Worm (Caenorhabditis elegans) whole organism, dauer: ENCODE measurements around the gene dnj-22.

ENCODE experiments used
- unc-62 ChIP-seq: sonication (generic microtip); optimal IDR thresholded peaks from 2 replicates; lab custom pipeline; 2017; ENCODE audit warnings: missing biosample characterization, missing genetic modification reagents, missing genetic modification characterization

The dnj-22 gene

DNA sequence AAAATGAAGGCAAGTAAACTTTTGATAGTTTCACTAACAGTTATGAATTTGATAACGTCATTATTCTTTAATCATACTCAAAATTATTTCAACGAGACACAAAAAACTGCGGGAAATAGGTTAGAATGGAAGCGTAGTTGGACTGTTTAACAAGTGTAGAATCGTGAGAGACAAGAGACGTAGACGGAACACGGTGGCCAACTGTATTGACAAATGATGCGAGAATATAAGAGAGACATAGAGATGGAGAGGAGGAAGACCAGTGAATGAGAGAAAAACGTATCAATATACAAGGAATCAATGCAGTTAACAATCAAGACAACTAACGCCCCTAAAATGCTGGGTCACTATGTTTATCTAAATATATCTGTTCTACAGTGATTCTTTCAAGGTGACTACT is 16.3 kb downstream of the dnj-22 start:
- no peak for TF ChIP-seq unc-62 (GFP tag; lab: Kevin White, UChicago)

DNA sequence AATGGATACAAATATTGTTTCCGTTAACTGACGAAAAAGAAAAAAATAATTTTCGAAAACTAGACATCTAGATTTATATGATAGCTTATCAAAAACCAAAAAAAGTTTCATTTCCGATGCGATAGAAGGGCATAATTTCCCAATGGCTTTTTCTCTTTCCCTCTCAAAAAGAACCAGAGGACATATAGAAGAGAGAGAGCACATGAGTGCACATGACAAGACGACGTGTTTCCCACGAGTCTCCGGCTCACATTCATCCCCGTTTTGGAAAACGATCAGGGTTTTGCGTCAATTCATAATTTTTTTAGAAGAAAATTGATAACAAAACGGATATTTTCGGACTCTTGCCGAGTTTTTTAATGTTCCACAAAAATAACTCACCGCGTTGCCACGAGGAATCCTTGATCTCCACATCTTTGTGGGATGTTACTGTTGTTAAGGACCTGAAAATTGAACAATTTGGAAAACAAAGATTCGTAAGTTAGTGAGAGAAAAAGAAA is 17.5 kb downstream of the dnj-22 start, which contains the start of gene lmd-3:
lmd-3 (minus strand) TSS at position 450 of the 500 bp plus-strand sequence.
- TF ChIP-seq unc-62 (GFP tag; lab: Kevin White, UChicago) = no peak

DNA sequence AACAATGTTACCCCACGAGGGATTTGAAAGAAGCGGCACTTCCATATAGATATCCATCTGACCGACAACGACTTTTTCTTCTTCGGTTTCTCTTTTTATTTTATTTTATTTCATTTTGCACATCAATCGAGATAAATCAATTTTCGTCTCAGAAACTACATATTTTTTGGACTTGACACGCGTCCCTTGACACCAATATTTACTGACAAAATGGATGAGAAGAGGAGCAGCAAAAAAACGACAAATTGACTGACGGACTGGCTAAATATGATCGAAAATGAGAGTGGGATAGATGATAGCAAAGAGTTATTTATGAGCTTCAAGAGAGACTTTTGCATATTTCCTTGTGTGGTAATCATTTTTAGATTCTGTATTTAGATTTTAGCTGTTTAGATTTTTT is 24.6 kb downstream of the dnj-22 start:
- TF ChIP-seq unc-62 (GFP tag; lab: Kevin White, UChicago) = no peak

DNA sequence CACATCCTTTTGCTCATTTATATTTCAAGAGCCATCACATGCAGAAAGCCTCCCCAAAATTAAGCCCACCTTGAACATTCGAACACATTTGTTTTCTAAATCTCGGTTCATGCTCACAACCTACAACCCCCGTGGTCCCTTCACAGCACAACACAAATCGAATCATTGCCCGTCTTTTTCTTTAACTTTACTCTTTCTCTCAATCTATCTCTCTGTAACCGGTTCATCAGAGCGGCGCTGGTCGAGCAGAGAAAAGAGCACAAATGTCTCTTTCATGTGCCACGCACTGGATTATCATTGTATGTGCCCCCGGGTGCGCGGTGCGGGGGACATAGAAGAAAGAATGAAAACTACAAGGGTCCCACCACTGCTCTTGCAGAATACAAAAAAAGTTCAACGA is 26.6 kb downstream of the dnj-22 start:
- no peak for TF ChIP-seq unc-62 (GFP tag; lab: Kevin White, UChicago)

DNA sequence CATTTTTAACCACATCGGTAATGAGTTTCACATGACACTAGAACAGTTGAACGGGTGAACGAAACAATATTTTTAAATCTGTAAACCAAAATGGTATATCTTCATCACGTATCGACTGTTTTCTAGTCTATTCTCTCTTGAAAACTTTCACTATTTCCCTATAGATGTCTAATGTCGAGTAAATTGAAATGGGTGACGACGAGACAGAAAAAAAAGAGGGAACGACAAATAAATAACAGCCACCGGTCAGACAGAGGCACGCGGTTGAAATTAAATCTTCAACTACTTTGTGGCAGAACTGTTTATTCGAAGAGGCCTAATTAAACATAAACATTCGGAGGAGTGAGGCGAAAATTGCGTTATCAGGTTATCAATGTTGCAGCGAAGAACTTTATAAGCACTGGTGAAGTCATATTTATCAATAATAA is 27.5 kb downstream of the dnj-22 start:
- no peak for TF ChIP-seq unc-62 (GFP tag; lab: Kevin White, UChicago)

DNA sequence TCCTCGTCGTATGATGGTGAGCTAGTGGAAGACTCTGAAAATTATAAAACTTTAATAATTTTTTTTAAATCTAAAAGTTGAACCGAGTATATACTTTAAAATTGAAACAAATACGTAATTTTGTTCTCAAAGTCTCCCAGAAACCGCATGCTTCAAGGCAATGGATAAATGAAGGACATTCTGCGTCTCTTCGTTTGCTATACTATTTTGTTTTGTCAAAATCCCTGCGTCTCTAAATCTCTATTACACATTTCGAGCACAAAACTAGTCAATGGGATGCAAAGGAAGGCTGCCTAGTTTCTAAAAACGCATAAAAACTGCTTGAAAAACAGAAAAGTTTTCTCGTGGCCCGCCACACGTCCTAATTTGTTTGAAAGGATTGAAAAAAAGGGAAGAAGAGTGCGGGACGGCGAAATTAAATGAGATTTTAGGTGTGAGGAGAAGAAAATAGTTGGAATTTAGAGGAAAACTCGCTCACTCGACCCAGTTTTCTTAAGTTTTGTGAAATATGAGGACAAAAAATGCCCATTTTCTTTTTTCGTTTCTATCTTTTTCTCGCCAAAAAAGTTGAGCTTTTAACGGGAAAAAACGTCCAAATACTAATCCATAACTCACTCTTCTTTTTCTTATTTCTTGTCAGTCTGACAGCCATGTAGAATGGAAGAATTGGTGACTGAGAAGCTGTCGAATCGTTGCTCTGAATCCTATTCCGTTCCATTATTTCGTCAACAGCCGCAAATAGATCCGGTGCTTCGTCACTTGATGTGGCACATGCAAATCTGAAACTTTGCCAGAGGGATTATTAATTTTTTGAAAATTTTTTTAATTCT is 33.1 kb downstream of the dnj-22 start:
- no peak for TF ChIP-seq unc-62 (GFP tag; lab: Kevin White, UChicago)

DNA sequence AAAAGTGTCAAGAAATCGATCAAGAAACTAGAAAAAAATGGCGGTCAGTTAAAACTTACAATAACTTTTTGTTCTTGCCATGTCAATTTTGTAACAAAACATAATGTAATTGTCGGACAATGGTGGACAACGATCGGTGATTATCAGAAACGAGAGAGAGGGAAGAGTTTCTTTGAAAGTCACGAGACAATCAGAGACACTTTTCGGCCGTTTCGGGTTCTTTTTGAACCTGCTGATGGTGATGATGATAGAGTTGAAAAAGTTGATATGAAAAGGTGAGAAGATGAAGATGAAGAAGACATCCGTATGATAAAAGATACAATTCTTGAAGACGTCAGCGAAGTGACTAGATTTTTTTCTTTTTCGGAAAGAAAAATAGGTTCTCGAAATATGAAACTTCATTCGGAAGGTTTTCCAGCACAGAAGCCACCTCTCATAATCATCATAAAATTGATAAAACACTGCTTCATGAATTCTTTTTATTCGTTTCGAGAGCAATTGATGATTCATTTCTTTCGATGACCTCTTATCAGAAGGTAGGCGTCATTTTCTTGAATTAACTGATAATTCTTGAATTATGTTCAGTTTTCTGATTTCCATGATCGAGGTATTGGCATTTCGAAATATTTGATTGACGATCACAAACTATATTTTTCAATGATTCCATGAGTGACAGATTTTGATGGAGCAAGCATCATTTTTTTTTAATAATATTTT is 35.0 kb downstream of the dnj-22 start:
- no peak for TF ChIP-seq unc-62 (GFP tag; lab: Kevin White, UChicago)

DNA sequence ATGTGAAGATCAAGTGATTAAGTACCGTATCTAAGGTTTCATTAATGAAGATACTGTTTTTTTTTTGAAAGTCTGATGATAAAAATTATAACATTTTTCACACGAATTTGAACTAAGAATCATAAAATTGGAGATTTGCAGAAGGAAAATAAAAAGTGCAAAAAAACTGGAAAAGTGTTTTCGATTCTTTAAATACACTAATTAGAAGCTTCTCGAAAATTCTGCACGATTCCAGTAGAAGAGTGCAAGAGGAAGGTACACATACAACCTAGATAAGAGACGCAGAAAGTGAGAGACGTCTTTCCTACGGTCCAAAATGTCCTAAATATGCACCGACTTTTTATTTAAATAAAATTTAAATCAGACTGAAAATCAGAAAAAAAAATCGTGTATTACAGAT is 35.7 kb downstream of the dnj-22 start:
- no peak for TF ChIP-seq unc-62 (GFP tag; lab: Kevin White, UChicago)

DNA sequence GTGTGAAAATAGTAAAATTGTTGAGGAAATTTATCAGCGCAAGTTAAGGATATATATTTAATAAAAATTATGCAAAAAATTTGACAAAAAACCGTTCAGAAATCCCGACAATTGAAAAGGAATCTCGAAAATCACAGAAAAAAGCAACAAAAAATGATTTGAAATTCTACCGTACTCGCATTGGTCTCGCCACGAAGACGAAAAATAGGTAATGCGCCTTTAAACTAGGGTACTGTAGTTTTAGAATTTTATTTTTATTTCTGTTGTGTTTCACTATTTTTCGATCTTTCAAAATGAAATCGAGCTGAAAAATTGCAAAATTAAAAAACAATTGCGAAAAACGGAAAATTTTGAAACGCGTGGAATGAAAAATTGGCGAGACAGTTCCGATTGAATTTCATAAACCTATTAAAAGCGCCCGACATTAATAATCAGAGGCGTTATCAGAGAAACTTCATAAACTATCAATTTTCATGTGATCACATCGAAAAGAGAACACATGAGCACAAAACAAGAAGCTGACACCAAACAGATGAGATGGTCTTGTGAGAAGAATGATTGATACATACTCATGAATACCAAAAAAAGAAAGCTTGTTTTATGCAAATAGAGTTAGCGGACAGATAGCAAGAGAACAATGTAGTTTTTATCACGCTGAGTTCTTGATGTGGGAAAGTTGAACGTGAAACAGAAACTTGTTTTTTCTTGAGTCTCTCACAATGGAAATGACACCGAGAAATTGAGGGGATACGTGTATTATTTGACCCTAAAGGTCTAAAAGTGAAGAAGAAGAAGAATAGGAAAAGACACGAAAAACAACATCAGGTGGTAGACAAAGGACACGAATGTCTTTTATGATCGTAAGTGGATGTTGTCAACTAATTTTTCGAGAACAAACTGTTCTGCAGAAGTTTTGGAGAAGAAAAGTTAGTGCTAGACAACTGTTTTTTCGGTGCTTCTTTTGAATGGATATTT is 36.8 kb downstream of the dnj-22 start:
- no peak for TF ChIP-seq unc-62 (GFP tag; lab: Kevin White, UChicago)

DNA sequence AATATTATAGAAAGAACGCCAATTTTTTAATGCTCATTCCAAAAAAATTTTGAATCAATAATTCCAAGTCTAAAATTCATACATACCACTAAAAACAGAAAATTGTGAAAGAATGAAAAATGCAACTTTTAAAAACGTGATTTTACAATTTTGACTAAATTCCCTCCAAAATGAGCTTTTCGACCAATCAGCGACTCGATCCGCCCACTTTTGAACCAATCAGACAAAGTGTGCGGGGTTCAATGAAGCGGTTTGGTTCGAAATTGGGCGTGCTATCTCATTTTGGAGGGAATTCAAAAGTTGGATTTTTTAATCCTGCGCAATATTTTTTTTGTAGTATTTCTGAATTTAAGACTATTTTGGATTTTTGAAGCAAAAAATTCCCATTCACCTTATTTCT is 44.6 kb downstream of the dnj-22 start:
- no peak for TF ChIP-seq unc-62 (GFP tag; lab: Kevin White, UChicago)

DNA sequence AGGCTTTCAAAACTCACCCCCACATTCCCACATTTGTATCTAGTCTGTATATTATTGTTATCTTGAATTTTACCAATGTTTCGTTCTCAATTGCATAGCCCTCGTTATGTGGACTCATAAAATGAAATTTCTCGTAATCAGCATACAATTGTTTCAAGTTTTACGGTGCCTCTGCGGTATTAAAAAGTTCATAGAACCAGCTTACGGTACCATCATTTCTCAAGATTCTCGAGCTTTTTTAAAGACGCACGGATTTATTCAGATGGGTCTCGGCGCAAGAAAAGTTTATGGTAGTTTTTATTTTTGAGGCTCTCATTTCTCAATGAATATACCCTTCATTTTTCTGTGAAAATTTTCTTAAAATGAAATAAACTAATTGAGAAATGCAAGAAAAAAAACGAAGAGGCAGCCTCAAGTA is 46.8 kb downstream of the dnj-22 start:
- no peak for TF ChIP-seq unc-62 (GFP tag; lab: Kevin White, UChicago)

DNA sequence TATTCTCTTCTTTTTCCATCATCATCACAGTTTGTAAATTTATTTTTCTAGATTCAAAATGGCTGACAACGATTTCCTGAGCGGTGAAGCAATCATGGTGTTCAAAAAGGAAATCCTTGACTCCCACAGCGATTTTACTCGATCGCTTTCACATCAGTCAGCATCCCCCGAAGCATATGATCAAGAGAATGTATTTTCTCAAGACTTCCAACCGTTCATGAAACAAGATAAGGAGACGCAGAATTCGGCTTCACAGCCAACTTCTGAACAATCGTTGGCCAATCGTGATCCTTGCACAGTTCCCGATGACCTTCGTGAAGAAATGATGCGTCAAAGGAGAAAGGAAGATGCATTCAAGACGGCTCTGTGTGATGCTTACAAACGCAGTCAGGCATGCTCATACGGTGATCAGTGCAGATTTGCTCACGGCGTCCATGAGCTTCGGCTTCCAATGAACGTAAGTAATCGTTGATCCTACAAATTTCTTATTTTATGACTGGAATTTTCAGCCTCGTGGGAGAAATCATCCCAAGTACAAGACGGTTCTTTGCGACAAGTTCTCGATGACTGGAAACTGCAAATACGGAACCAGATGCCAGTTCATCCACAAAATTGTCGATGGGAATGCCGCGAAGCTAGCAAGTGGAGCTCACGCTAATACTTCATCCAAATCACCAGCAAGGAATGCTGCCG is 47.7 kb downstream of the dnj-22 start, which contains the start of gene pos-1:
pos-1 (plus strand) TSS at position 51 of the 693 bp plus-strand sequence.
- no peak for TF ChIP-seq unc-62 (GFP tag; lab: Kevin White, UChicago)

DNA sequence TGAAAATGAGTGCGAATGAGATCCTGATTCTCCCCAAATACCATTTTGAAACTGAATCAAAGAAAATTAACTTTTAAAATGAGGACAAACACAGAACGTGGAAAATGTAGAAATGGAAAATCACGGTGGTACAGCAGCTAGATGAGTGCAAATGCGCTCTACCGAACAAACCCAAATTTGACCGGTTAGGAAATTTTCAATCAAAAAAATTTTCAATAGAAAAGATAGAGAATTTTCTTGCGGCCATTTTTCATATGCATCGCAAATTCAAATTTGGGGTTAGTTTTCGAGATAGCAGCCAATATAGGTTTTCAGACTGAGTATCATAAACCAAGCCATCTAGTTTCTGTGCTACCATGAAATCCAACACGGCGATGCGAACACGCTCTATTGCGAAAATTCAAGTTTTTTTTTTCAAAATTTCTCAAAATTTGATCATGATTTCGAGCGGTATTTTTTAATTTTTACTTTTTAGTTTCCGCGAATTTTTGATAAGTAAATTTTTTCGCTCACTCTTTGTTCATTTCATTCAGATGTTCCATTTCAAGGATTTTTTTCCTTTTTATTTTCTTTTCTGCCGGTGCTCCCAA is 48.4 kb downstream of the dnj-22 start, which contains the start of gene vha-18:
vha-18 (minus strand) TSS at position 51 of the 590 bp plus-strand sequence.
- no peak for TF ChIP-seq unc-62 (GFP tag; lab: Kevin White, UChicago)
